Fruit fly (Drosophila melanogaster): ENCODE results near the gene Tat.
A peak's percentile ranks its signal among the peaks of the same experiment; 100 is the strongest.

Tat gene

DNA sequence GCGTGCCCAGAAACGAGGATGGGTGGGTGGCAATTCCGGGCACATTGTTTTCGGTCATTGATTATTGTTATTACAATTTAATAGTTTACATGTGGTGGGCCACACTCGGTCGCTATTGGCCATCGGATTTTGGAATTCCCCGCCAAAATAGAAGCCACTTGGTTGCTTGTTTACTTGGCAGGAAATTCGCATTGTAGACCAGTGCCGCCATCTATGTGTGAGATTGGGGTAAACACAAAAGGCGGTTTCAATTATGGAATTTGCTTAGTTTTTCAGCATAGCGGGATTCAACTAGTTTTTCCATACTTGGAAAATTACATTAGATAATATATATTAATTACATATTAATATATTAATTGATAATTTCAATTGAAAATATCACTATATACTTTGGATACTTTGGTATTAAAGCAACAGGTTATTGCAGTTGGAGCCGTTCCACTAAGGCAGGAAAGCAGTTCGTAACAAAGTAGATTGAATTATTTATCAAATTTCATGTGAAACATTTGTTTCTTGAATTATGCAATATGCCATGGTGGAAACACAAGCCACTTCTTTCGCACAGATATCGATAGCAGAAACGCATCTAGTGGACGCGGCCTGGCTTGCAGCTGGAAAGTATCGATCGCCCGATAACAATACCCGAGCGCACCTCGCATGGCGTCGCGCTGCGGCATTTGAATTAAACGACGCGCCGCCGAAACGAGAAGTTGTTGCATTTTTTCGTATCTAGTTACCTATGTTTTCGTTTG, 13.8 kb upstream of the Tat start, which contains the start of gene mud (continued):
- TF ChIP-seq Med (GFP tag) (peak; percentile 79), CG16813 (GFP tag; IDR thresholded peaks at IDR 0.05; ENCODE audit: partially characterized antibody) (peak; percentile 79), CG4424 (GFP tag; optimal IDR thresholded peaks at IDR 0.05) (peak; percentile 10), CG6654 (GFP tag; optimal IDR thresholded peaks at IDR 0.05) (peak; percentile 5), Scr (GFP tag; IDR thresholded peaks at IDR 0.05; ENCODE audit: partially characterized antibody) (peak; percentile 71), sob (GFP tag; IDR thresholded peaks at IDR 0.05) (peak; percentile 8; the same call in 1 of the 2 replicates), CG7357 (GFP tag; IDR thresholded peaks at IDR 0.05) (peak; percentile 98), CG6813 (GFP tag; optimal IDR thresholded peaks at IDR 0.05) (no peak), gfzf (GFP tag; optimal IDR thresholded peaks at IDR 0.05) (peak; percentile 28), CG2129 (GFP tag; IDR thresholded peaks at IDR 0.05; ENCODE audit: partially characterized antibody) (peak; percentile 39; the same call in 1 of the 2 replicates), dysf (GFP tag; IDR thresholded peaks at IDR 0.05) (0 out of 3 replicates have a peak, but pooled peaks have one; percentile 34), CG12942 (GFP tag; optimal IDR thresholded peaks at IDR 0.05) (peak; percentile 3), CG8281 (tag; optimal IDR thresholded peaks at IDR 0.05) (no peak), gem (tag; optimal IDR thresholded peaks at IDR 0.05) (no peak), CG11093 (GFP tag; IDR thresholded peaks at IDR 0.05) (no peak), prd (optimal IDR thresholded peaks at IDR 0.05) (no peak), prd (GFP tag; IDR thresholded peaks at IDR 0.05) (peak; percentile 66; the same call in 2 of the 3 replicates), CG17829 (tag; optimal IDR thresholded peaks at IDR 0.05) (peak; percentile 53), Dp (GFP tag; optimal IDR thresholded peaks at IDR 0.05) (peak; percentile 74), pfk (GFP tag; optimal IDR thresholded peaks at IDR 0.05) (no peak), dan (GFP tag; IDR thresholded peaks at IDR 0.05) (no peak), D (optimal IDR thresholded peaks at IDR 0.05) (no peak), D (GFP tag; optimal IDR thresholded peaks at IDR 0.05) (peak; percentile 5), rib (GFP tag; IDR thresholded peaks at IDR 0.05) (no peak), vnd (GFP tag; IDR thresholded peaks at IDR 0.05; ENCODE audit: partially characterized antibody) (peak; percentile 74), CG8478 (optimal IDR thresholded peaks at IDR 0.05) (no peak), Fer2 (tag; optimal IDR thresholded peaks at IDR 0.05) (no peak), chm (GFP tag; IDR thresholded peaks at IDR 0.05) (no peak), Doc3 (GFP tag; IDR thresholded peaks at IDR 0.05; ENCODE audit: partially characterized antibody) (peak; percentile 45; the same call in 1 of the 3 replicates), Lpt (GFP tag; optimal IDR thresholded peaks at IDR 0.05) (no peak), dm (GFP tag; optimal IDR thresholded peaks at IDR 0.05) (no peak), ttk (GFP tag; IDR thresholded peaks at IDR 0.05) (peak; percentile 29; the same call in 1 of the 2 replicates), CoRest (tag; optimal IDR thresholded peaks at IDR 0.05) (peak; percentile 54), inv (GFP tag; IDR thresholded peaks at IDR 0.05; ENCODE audit: partially characterized antibody) (peak; percentile 56), CG9797 (GFP tag; optimal IDR thresholded peaks at IDR 0.05) (peak; percentile 30), CG17568 (GFP tag; optimal IDR thresholded peaks at IDR 0.05) (no peak), danr (GFP tag; IDR thresholded peaks at IDR 0.05) (no peak), amos (GFP tag; IDR thresholded peaks at IDR 0.05; ENCODE audit: partially characterized antibody) (peak; percentile 77), CG10462 (GFP tag; optimal IDR thresholded peaks at IDR 0.05) (no peak), slbo (GFP tag; IDR thresholded peaks at IDR 0.05) (peak; percentile 45), gsb-n (tag; optimal IDR thresholded peaks at IDR 0.05) (no peak), CG12391 (tag; optimal IDR thresholded peaks at IDR 0.05) (peak; percentile 58), CG42726 (GFP tag; IDR thresholded peaks at IDR 0.05; ENCODE audit: partially characterized antibody) (peak; percentile 68), CG18262 (tag; optimal IDR thresholded peaks at IDR 0.05) (peak; percentile 60)

Data from whole organism, embryonic.